Fruit fly (Drosophila melanogaster) S2 (cell line): ENCODE data around the gene GV1.

ENCODE experiments used
- CG8478 ChIP-seq: fragments of >200 bp; optimal IDR thresholded peaks from 2 replicates; lab custom pipeline; 2018
- CTCF ChIP-seq, 2 experiments: fragments of >200 bp; optimal IDR thresholded peaks; 2 replicates each; lab custom pipeline; 2018

- TF ChIP-seq CG8478 = no peak
- no peak for TF ChIP-seq CTCF (optimal IDR thresholded peaks at IDR 0.05; lab: Kevin White, UChicago)
Measured at dm6 chr3L:1868841-1869240, 58.5 kb downstream of the GV1 start.
